Fruit fly (Drosophila melanogaster) whole organism, embryonic: ENCODE results near the gene Indy.

Experiments used
- Atf3 ChIP-seq: fragments of 200-800 bp; sonication (Bioruptor generic); optimal IDR thresholded peaks from 3 replicates; lab custom pipeline; 2016; ENCODE audit warnings: missing biosample characterization, missing genetic modification characterization
- B-H2 ChIP-seq: fragments of 200-800 bp; sonication (Bioruptor generic); optimal IDR thresholded peaks from 2 replicates; lab custom pipeline; 2018; ENCODE audit warnings: missing biosample characterization, mild to moderate bottlenecking, missing genetic modification characterization
- Bgb ChIP-seq: fragments of 200-800 bp; sonication (Bioruptor generic); IDR thresholded peaks from 2 replicates; pipeline ENCODE4 v1.3.6; 2022; ENCODE audit warnings: missing biosample characterization, missing genetic modification characterization; ENCODE audit not compliant: partially characterized antibody
- CG10431 ChIP-seq: fragments of 200-800 bp; sonication (Bioruptor generic); optimal IDR thresholded peaks from 3 replicates; lab custom pipeline; 2018; ENCODE audit warnings: missing biosample characterization, mild to moderate bottlenecking, missing genetic modification characterization
- CG10462 ChIP-seq: fragments of 200-800 bp; sonication (Bioruptor generic); optimal IDR thresholded peaks from 2 replicates; lab custom pipeline; 2016; ENCODE audit warnings: missing biosample characterization, missing genetic modification characterization
- CG10959 ChIP-seq: fragments of 200-800 bp; sonication (Bioruptor generic); IDR thresholded peaks from 2 replicates; pipeline ENCODE4 v1.3.6; 2022; ENCODE audit warnings: missing biosample characterization, missing genetic modification characterization
- CG12155 ChIP-seq: fragments of 200-800 bp; sonication (Bioruptor generic); optimal IDR thresholded peaks from 3 replicates; lab custom pipeline; 2016; ENCODE audit warnings: missing biosample characterization, missing genetic modification characterization
- CG14860 ChIP-seq: fragments of 200-800 bp; sonication (Bioruptor generic); IDR thresholded peaks from 3 replicates; pipeline ENCODE4 v1.3.6; 2022; ENCODE audit warnings: missing biosample characterization, missing genetic modification characterization; ENCODE audit not compliant: partially characterized antibody
- CG1602 ChIP-seq: fragments of 200-800 bp; sonication (Bioruptor generic); optimal IDR thresholded peaks from 3 replicates; lab custom pipeline; 2016; ENCODE audit warnings: missing biosample characterization, missing genetic modification characterization
- CG17802 ChIP-seq: fragments of 200-800 bp; sonication (Bioruptor generic); optimal IDR thresholded peaks from 2 replicates; lab custom pipeline; 2018; ENCODE audit warnings: missing biosample characterization, mild to moderate bottlenecking, missing genetic modification characterization, moderate library complexity
- CG1832 ChIP-seq: fragments of 200-800 bp; sonication (Bioruptor generic); optimal IDR thresholded peaks from 2 replicates; lab custom pipeline; 2017; ENCODE audit warnings: missing biosample characterization, mild to moderate bottlenecking, missing genetic modification characterization, inconsistent platforms
- CG2712 ChIP-seq: fragments of 200-800 bp; optimal IDR thresholded peaks from 3 replicates; lab custom pipeline; 2019; ENCODE audit warnings: missing biosample characterization, mild to moderate bottlenecking, missing genetic modification characterization, moderate library complexity
- CG4617 ChIP-seq: fragments of 200-800 bp; sonication (Bioruptor generic); optimal IDR thresholded peaks from 3 replicates; lab custom pipeline; 2016; ENCODE audit warnings: missing biosample characterization, missing genetic modification characterization, borderline replicate concordance
- CG4820 ChIP-seq: fragments of 200-800 bp; sonication (Bioruptor generic); optimal IDR thresholded peaks from 3 replicates; lab custom pipeline; 2016; ENCODE audit warnings: missing biosample characterization, missing genetic modification characterization
- CG6272 ChIP-seq: fragments of 200-800 bp; sonication (Bioruptor generic); IDR thresholded peaks from 2 replicates; pipeline ENCODE4 v1.3.6; 2022; ENCODE audit warnings: missing biosample characterization, missing genetic modification characterization
- CG8281 ChIP-seq: fragments of 200-800 bp; sonication (Bioruptor generic); optimal IDR thresholded peaks from 2 replicates; lab custom pipeline; 2018; ENCODE audit warnings: missing biosample characterization, mild to moderate bottlenecking, missing genetic modification characterization, moderate library complexity
- CG8359 ChIP-seq: fragments of 200-800 bp; sonication (Bioruptor generic); optimal IDR thresholded peaks from 2 replicates; lab custom pipeline; 2017; ENCODE audit warnings: missing biosample characterization, mild to moderate bottlenecking, missing genetic modification characterization, borderline replicate concordance
- CG9609 ChIP-seq: fragments of 200-800 bp; sonication (Bioruptor generic); optimal IDR thresholded peaks from 3 replicates; lab custom pipeline; 2016; ENCODE audit warnings: missing biosample characterization, missing genetic modification characterization
- Deaf1 ChIP-seq: fragments of 200-800 bp; optimal IDR thresholded peaks from 3 replicates; lab custom pipeline; 2019; ENCODE audit warnings: missing biosample characterization, mild to moderate bottlenecking, missing genetic modification characterization, moderate library complexity
- Drgx ChIP-seq: fragments of 200-800 bp; sonication (Bioruptor generic); IDR thresholded peaks from 2 replicates; pipeline ENCODE4 v1.3.6; 2022; ENCODE audit warnings: missing biosample characterization, missing genetic modification characterization
- Eip74EF ChIP-seq, 2 experiments: fragments of 200-800 bp in 1 of 2; fragments of >200 bp in 1 of 2; sonication (Bioruptor generic) in 1 of 2; optimal IDR thresholded peaks; 2 replicates each; lab custom pipeline; 2017 to 2019; ENCODE audit warnings: missing biosample characterization in 2 of 2, missing genetic modification characterization in 2 of 2, mild to moderate bottlenecking in 1 of 2, moderate library complexity in 1 of 2
- Gug ChIP-seq: fragments of 200-800 bp; sonication (Bioruptor generic); IDR thresholded peaks from 4 replicates; pipeline ENCODE4 v1.3.6; 2022; ENCODE audit warnings: missing biosample characterization, missing genetic modification characterization
- H2.0 ChIP-seq: fragments of 200-800 bp; sonication (Bioruptor generic); IDR thresholded peaks from 2 replicates; pipeline ENCODE4 v1.3.6; 2022; ENCODE audit warnings: missing biosample characterization, missing genetic modification characterization
- Oaz ChIP-seq: fragments of 200-800 bp; sonication (Bioruptor generic); IDR thresholded peaks from 2 replicates; pipeline ENCODE4 v1.3.6; 2022; ENCODE audit warnings: missing biosample characterization, missing genetic modification characterization
- Optix ChIP-seq: fragments of 200-800 bp; sonication (Bioruptor generic); IDR thresholded peaks from 3 replicates; pipeline ENCODE4 v1.3.6; 2022; ENCODE audit warnings: missing biosample characterization, missing genetic modification characterization
- Pdp1 ChIP-seq, 2 experiments: fragments of 200-800 bp; sonication (Bioruptor generic); optimal IDR thresholded peaks; 3 replicates each; lab custom pipeline; 2016; ENCODE audit warnings: missing biosample characterization in 2 of 2, missing genetic modification characterization in 2 of 2, mild to moderate bottlenecking in 1 of 2, moderate library complexity in 1 of 2
- Rfx ChIP-seq: fragments of 200-800 bp; sonication (Bioruptor generic); IDR thresholded peaks from 2 replicates; pipeline ENCODE4 v1.3.6; 2022; ENCODE audit warnings: missing biosample characterization, missing genetic modification characterization
- bsh ChIP-seq, 2 experiments: fragments of 200-800 bp; sonication (Bioruptor generic); optimal IDR thresholded peaks; 2 replicates each; lab custom pipeline; 2017 to 2018; ENCODE audit warnings: mild to moderate bottlenecking in 2 of 2, missing biosample characterization in 2 of 2, missing genetic modification characterization in 2 of 2, moderate library complexity in 1 of 2
- ci ChIP-seq: fragments of 200-800 bp; sonication (Bioruptor generic); IDR thresholded peaks from 3 replicates; pipeline ENCODE4 v1.3.6; 2022; ENCODE audit warnings: missing biosample characterization, missing genetic modification characterization
- fd64A ChIP-seq: fragments of 200-800 bp; sonication (Bioruptor generic); optimal IDR thresholded peaks from 3 replicates; lab custom pipeline; 2018; ENCODE audit warnings: missing biosample characterization, mild to moderate bottlenecking, missing genetic modification characterization
- fru ChIP-seq: fragments of >200 bp; optimal IDR thresholded peaks from 2 replicates; lab custom pipeline; 2017
- inv ChIP-seq: fragments of 200-800 bp; sonication (Bioruptor generic); IDR thresholded peaks from 2 replicates; pipeline ENCODE4 v1.3.6; 2022; ENCODE audit warnings: missing biosample characterization, missing genetic modification characterization; ENCODE audit not compliant: partially characterized antibody
- knrl ChIP-seq: fragments of 200-800 bp; sonication (Bioruptor generic); IDR thresholded peaks from 3 replicates; pipeline ENCODE4 v1.3.6; 2022; ENCODE audit warnings: missing biosample characterization, missing genetic modification characterization; ENCODE audit not compliant: partially characterized antibody
- lmd ChIP-seq: fragments of 200-800 bp; sonication (Bioruptor generic); IDR thresholded peaks from 2 replicates; pipeline ENCODE4 v1.3.6; 2022; ENCODE audit warnings: missing biosample characterization, missing genetic modification characterization
- mirr ChIP-seq: fragments of 200-800 bp; sonication (Bioruptor generic); optimal IDR thresholded peaks from 3 replicates; lab custom pipeline; 2018; ENCODE audit warnings: missing biosample characterization, mild to moderate bottlenecking, missing genetic modification characterization
- nau ChIP-seq: fragments of 200-800 bp; sonication (Bioruptor generic); optimal IDR thresholded peaks from 3 replicates; lab custom pipeline; 2017; ENCODE audit warnings: missing biosample characterization, mild to moderate bottlenecking, missing genetic modification characterization, missing genetic modification reagents
- nerfin-1 ChIP-seq: fragments of 200-800 bp; sonication (Bioruptor generic); optimal IDR thresholded peaks from 3 replicates; lab custom pipeline; 2019; ENCODE audit warnings: missing biosample characterization, mild to moderate bottlenecking, missing genetic modification characterization, moderate library complexity
- nom ChIP-seq: fragments of 200-800 bp; sonication (Bioruptor generic); optimal IDR thresholded peaks from 2 replicates; lab custom pipeline; 2017; ENCODE audit warnings: missing biosample characterization, missing genetic modification characterization, mild to moderate bottlenecking, moderate library complexity, missing genetic modification reagents
- pfk ChIP-seq: fragments of 200-800 bp; sonication (Bioruptor generic); optimal IDR thresholded peaks from 2 replicates; lab custom pipeline; 2018; ENCODE audit warnings: missing biosample characterization, mild to moderate bottlenecking, missing genetic modification characterization, moderate library complexity
- pita ChIP-seq: fragments of 200-800 bp; sonication (Bioruptor generic); optimal IDR thresholded peaks from 2 replicates; lab custom pipeline; 2017; ENCODE audit warnings: missing biosample characterization, mild to moderate bottlenecking, missing genetic modification characterization
- row ChIP-seq: fragments of 200-800 bp; sonication (Bioruptor generic); IDR thresholded peaks from 3 replicates; pipeline ENCODE4 v1.3.6; 2022; ENCODE audit warnings: missing biosample characterization, missing genetic modification characterization
- scrt ChIP-seq: fragments of 200-800 bp; sonication (Bioruptor generic); optimal IDR thresholded peaks from 2 replicates; lab custom pipeline; 2018; ENCODE audit warnings: missing biosample characterization, mild to moderate bottlenecking, missing genetic modification characterization, moderate library complexity
- slbo ChIP-seq: fragments of 200-800 bp; sonication (Bioruptor generic); IDR thresholded peaks from 2 replicates; pipeline ENCODE4 v1.3.6; 2022; ENCODE audit warnings: missing biosample characterization, missing genetic modification characterization
- slou ChIP-seq: fragments of 200-800 bp; sonication (Bioruptor generic); optimal IDR thresholded peaks from 3 replicates; lab custom pipeline; 2016; ENCODE audit warnings: missing biosample characterization, missing genetic modification characterization
- stc ChIP-seq: fragments of 200-800 bp; sonication (Bioruptor generic); IDR thresholded peaks from 2 replicates; pipeline ENCODE4 v1.3.6; 2022; ENCODE audit warnings: missing biosample characterization, missing genetic modification characterization
- stwl ChIP-seq: fragments of 200-800 bp; sonication (Bioruptor generic); optimal IDR thresholded peaks from 3 replicates; lab custom pipeline; 2018; ENCODE audit warnings: missing biosample characterization, mild to moderate bottlenecking, missing genetic modification characterization, moderate library complexity
- tna ChIP-seq: fragments of 200-800 bp; sonication (Bioruptor generic); IDR thresholded peaks from 2 replicates; pipeline ENCODE4 v1.3.6; 2022; ENCODE audit warnings: missing biosample characterization, missing genetic modification characterization; ENCODE audit not compliant: partially characterized antibody
- toy ChIP-seq: fragments of 200-800 bp; sonication (Bioruptor generic); IDR thresholded peaks from 2 replicates; pipeline ENCODE4 v1.3.6; 2022; ENCODE audit warnings: missing biosample characterization, missing genetic modification characterization
- wek ChIP-seq: fragments of 200-800 bp; sonication (Bioruptor generic); optimal IDR thresholded peaks from 3 replicates; lab custom pipeline; 2018; ENCODE audit warnings: missing biosample characterization, mild to moderate bottlenecking, missing genetic modification characterization, moderate library complexity

Gene Indy

dm6 chr3L:18800100-18800841 is 45.8 kb downstream of the Indy start (continued):
- TF ChIP-seq ci (GFP tag; lab: Robert Waterston, UW): peak; percentile 48; the same call in 1 of the 3 replicates
- TF ChIP-seq Gug: no peak
- TF ChIP-seq knrl (GFP tag; lab: Robert Waterston, UW): no peak
- TF ChIP-seq fd64A (GFP tag; lab: Kevin White, UChicago): peak; percentile 5
- TF ChIP-seq Optix (GFP tag; lab: Robert Waterston, UW): no peak
- TF ChIP-seq CG1832: peak; percentile 72
- TF ChIP-seq fru (lab: Kevin White, UChicago): no peak
- no peak for TF ChIP-seq Atf3 (GFP tag; lab: Kevin White, UChicago)
- no peak for TF ChIP-seq CG12155 (GFP tag; lab: Kevin White, UChicago)
- TF ChIP-seq CG6272 (GFP tag; lab: Robert Waterston, UW): no peak
- TF ChIP-seq row (GFP tag; lab: Robert Waterston, UW): 0 out of 3 replicates have a peak, but pooled peaks have one; percentile 13
- TF ChIP-seq stwl (tag; lab: Kevin White, UChicago): no peak
- peak; percentile 15 for TF ChIP-seq mirr (GFP tag; lab: Kevin White, UChicago)
- TF ChIP-seq CG8281 (tag; lab: Kevin White, UChicago): no peak
- TF ChIP-seq CG1602 (GFP tag; lab: Kevin White, UChicago): no peak
- no peak for TF ChIP-seq CG4617 (GFP tag; lab: Kevin White, UChicago)
- peak in 1 of 2 experiments; percentile 12 for TF ChIP-seq bsh (GFP tag; optimal IDR thresholded peaks at IDR 0.05; lab: Kevin White, UChicago)
- TF ChIP-seq Deaf1: peak; percentile 16
- no peak for TF ChIP-seq CG2712
- TF ChIP-seq wek (GFP tag; lab: Kevin White, UChicago): no peak
- no peak for TF ChIP-seq slou
- TF ChIP-seq H2.0 (GFP tag; lab: Robert Waterston, UW): 0 out of 2 replicates have a peak, but pooled peaks have one; percentile 15
- TF ChIP-seq Drgx (GFP tag; lab: Robert Waterston, UW): peak; percentile 30
- peak; percentile 63 for TF ChIP-seq scrt (GFP tag; lab: Kevin White, UChicago)
- TF ChIP-seq Pdp1 (GFP tag; optimal IDR thresholded peaks at IDR 0.05; lab: Kevin White, UChicago): no peak
- no peak for TF ChIP-seq slbo (GFP tag; lab: Robert Waterston, UW)
- no peak for TF ChIP-seq CG17802 (tag; lab: Kevin White, UChicago)
- no peak for TF ChIP-seq CG9609 (GFP tag; lab: Kevin White, UChicago)
- TF ChIP-seq CG8359 (GFP tag; lab: Kevin White, UChicago): no peak
- TF ChIP-seq B-H2 (GFP tag; lab: Kevin White, UChicago): no peak
- TF ChIP-seq Oaz (GFP tag; lab: Robert Waterston, UW): no peak
- TF ChIP-seq CG10462 (GFP tag; lab: Kevin White, UChicago): no peak
- no peak for TF ChIP-seq Rfx (GFP tag; lab: Robert Waterston, UW)
- no peak for TF ChIP-seq pita (GFP tag; lab: Kevin White, UChicago)
- TF ChIP-seq toy (GFP tag; lab: Robert Waterston, UW): no peak
- TF ChIP-seq CG10431: peak; percentile 29
- no peak for TF ChIP-seq lmd
- TF ChIP-seq CG10959 (GFP tag; lab: Robert Waterston, UW): no peak
- TF ChIP-seq Bgb (GFP tag; lab: Robert Waterston, UW): no peak
- no peak for TF ChIP-seq nerfin-1 (tag; lab: Kevin White, UChicago)
- peak; percentile 33; the same call in 1 of the 2 replicates for TF ChIP-seq tna (GFP tag; lab: Robert Waterston, UW)
- peak; percentile 54 for TF ChIP-seq nom (GFP tag; lab: Kevin White, UChicago)
- no peak for TF ChIP-seq CG4820
- no peak for TF ChIP-seq stc (GFP tag; lab: Robert Waterston, UW)
- peak in 1 of 2 experiments; percentile 35 for TF ChIP-seq Eip74EF (GFP tag; optimal IDR thresholded peaks at IDR 0.05; lab: Kevin White, UChicago)
- no peak for TF ChIP-seq CG14860 (GFP tag; lab: Robert Waterston, UW)
- no peak for TF ChIP-seq inv
- no peak for TF ChIP-seq pfk (GFP tag; lab: Kevin White, UChicago)
- TF ChIP-seq nau (GFP tag; lab: Kevin White, UChicago): no peak
